Worm (Caenorhabditis elegans) whole organism, young adult: ENCODE data around the gene srh-18.

ENCODE experiments used
- C06A6.2 ChIP-seq: fragments of 200-800 bp; sonication (Bioruptor generic); conservative IDR thresholded peaks from 2 replicates; pipeline ENCODE4 v1.3.6; 2022; ENCODE audit warnings: missing genetic modification characterization, missing compliant biosample characterization
- F23B12.7 ChIP-seq: sonication (generic microtip); optimal IDR thresholded peaks from 2 replicates; lab custom pipeline; 2017; ENCODE audit warnings: missing genetic modification characterization, mild to moderate bottlenecking, missing compliant biosample characterization, antibody characterized with exemption, moderate library complexity; ENCODE audit not compliant: insufficient read depth
- F57A8.1 ChIP-seq: fragments of 200-800 bp; sonication (Bioruptor generic); optimal IDR thresholded peaks from 2 replicates; lab custom pipeline; 2018; ENCODE audit warnings: mild to moderate bottlenecking, missing genetic modification characterization, moderate library complexity, missing compliant biosample characterization
- K12H6.12 ChIP-seq: fragments of 200-800 bp; sonication (Bioruptor generic); optimal IDR thresholded peaks from 2 replicates; lab custom pipeline; 2018; ENCODE audit warnings: mild to moderate bottlenecking, missing genetic modification characterization, missing compliant biosample characterization
- T07F8.4 ChIP-seq: sonication (generic microtip); optimal IDR thresholded peaks from 2 replicates; lab custom pipeline; 2016; ENCODE audit warnings: mild to moderate bottlenecking, missing genetic modification characterization, moderate library complexity, missing compliant biosample characterization
- Y56A3A.18 ChIP-seq: fragments of 200-800 bp; sonication (Bioruptor generic); IDR thresholded peaks from 2 replicates; pipeline ENCODE4 v1.3.6; 2022; ENCODE audit warnings: missing genetic modification reagents, missing genetic modification characterization, missing compliant biosample characterization
- ZK185.1 ChIP-seq: sonication (generic microtip); optimal IDR thresholded peaks from 2 replicates; lab custom pipeline; 2016; ENCODE audit warnings: mild to moderate bottlenecking, missing genetic modification characterization, missing compliant biosample characterization; ENCODE audit not compliant: poor library complexity, severe bottlenecking
- atf-7 ChIP-seq: sonication (generic microtip); optimal IDR thresholded peaks from 2 replicates; lab custom pipeline; 2017; ENCODE audit warnings: mild to moderate bottlenecking, missing genetic modification characterization, missing compliant biosample characterization
- athp-1 ChIP-seq: sonication (generic microtip); optimal IDR thresholded peaks from 2 replicates; lab custom pipeline; 2017; ENCODE audit warnings: mild to moderate bottlenecking, missing genetic modification characterization, missing compliant biosample characterization
- bed-2 ChIP-seq: fragments of 200-800 bp; sonication (Bioruptor generic); IDR thresholded peaks from 2 replicates; pipeline ENCODE4 v1.3.6; 2022; ENCODE audit warnings: missing genetic modification reagents, missing genetic modification characterization, missing compliant biosample characterization
- cebp-2 ChIP-seq: fragments of 200-800 bp; sonication (Bioruptor generic); IDR thresholded peaks from 2 replicates; pipeline ENCODE4 v1.3.6; 2022; ENCODE audit warnings: missing genetic modification characterization, missing compliant biosample characterization
- ceh-100 ChIP-seq: fragments of 200-800 bp; sonication (Bioruptor generic); IDR thresholded peaks from 2 replicates; pipeline ENCODE4 v1.3.6; 2022; ENCODE audit warnings: missing genetic modification reagents, missing genetic modification characterization, missing compliant biosample characterization
- fkh-3 ChIP-seq: sonication (generic microtip); optimal IDR thresholded peaks from 2 replicates; lab custom pipeline; 2016; ENCODE audit warnings: mild to moderate bottlenecking, missing genetic modification characterization, missing compliant biosample characterization
- hrde-1 ChIP-seq: sonication (generic microtip); optimal IDR thresholded peaks from 2 replicates; lab custom pipeline; 2016; ENCODE audit warnings: missing genetic modification characterization, mild to moderate bottlenecking, missing compliant biosample characterization, moderate library complexity, missing genotype, missing genetic modification reagents, borderline replicate concordance
- lin-26 ChIP-seq: fragments of 200-800 bp; sonication (Bioruptor generic); IDR thresholded peaks from 2 replicates; pipeline ENCODE4 v1.3.6; 2022; ENCODE audit warnings: missing genetic modification reagents, missing genetic modification characterization, missing compliant biosample characterization
- lsy-27 ChIP-seq: sonication (generic microtip); optimal IDR thresholded peaks from 2 replicates; lab custom pipeline; 2017; ENCODE audit warnings: missing genetic modification characterization, mild to moderate bottlenecking, missing compliant biosample characterization, antibody characterized with exemption, missing genotype, borderline replicate concordance; ENCODE audit not compliant: insufficient read depth
- madf-3 ChIP-seq: fragments of 200-800 bp; sonication (Bioruptor generic); IDR thresholded peaks from 2 replicates; pipeline ENCODE4 v1.3.6; 2022; ENCODE audit warnings: missing genetic modification reagents, missing genetic modification characterization, missing compliant biosample characterization
- mes-4 ChIP-seq: sonication (generic microtip); optimal IDR thresholded peaks from 2 replicates; lab custom pipeline; 2016; ENCODE audit warnings: missing genotype, missing genetic modification characterization, missing compliant biosample characterization
- nhr-80 ChIP-seq: sonication (generic microtip); optimal IDR thresholded peaks from 2 replicates; lab custom pipeline; 2016; ENCODE audit warnings: missing genetic modification characterization, missing compliant biosample characterization
- repo-1 ChIP-seq: sonication (generic microtip); optimal IDR thresholded peaks from 2 replicates; lab custom pipeline; 2017; ENCODE audit warnings: mild to moderate bottlenecking, missing genetic modification characterization, missing compliant biosample characterization
- sdz-38 ChIP-seq: sonication (generic microtip); optimal IDR thresholded peaks from 2 replicates; lab custom pipeline; 2016; ENCODE audit warnings: missing genotype, missing genetic modification characterization, missing compliant biosample characterization
- somi-1 ChIP-seq: fragments of 200-800 bp; sonication (Bioruptor generic); optimal IDR thresholded peaks from 2 replicates; lab custom pipeline; 2018; ENCODE audit warnings: mild to moderate bottlenecking, missing genetic modification characterization, missing compliant biosample characterization
- sptf-2 ChIP-seq: fragments of 200-800 bp; sonication (Bioruptor generic); optimal IDR thresholded peaks from 2 replicates; lab custom pipeline; 2018; ENCODE audit warnings: mild to moderate bottlenecking, missing genetic modification characterization, missing compliant biosample characterization
- tlf-1 ChIP-seq: fragments of 200-800 bp; sonication (Bioruptor generic); optimal IDR thresholded peaks from 2 replicates; lab custom pipeline; 2018; ENCODE audit warnings: mild to moderate bottlenecking, missing genetic modification characterization, missing compliant biosample characterization
- ztf-26 ChIP-seq: sonication (generic microtip); optimal IDR thresholded peaks from 2 replicates; lab custom pipeline; 2017; ENCODE audit warnings: missing genetic modification characterization, missing compliant biosample characterization
- ztf-6 ChIP-seq: fragments of 200-800 bp; sonication (Bioruptor generic); IDR thresholded peaks from 2 replicates; pipeline ENCODE4 v1.3.6; 2022; ENCODE audit warnings: missing genetic modification reagents, missing genetic modification characterization, missing compliant biosample characterization

The srh-18 gene

ce11 chrV:13369663-13370062 lies 51.4 kb downstream of the srh-18 start:
- TF ChIP-seq repo-1 (tag; lab: Kevin White, UChicago) (no peak), Y56A3A.18 (GFP tag; lab: Robert Waterston, UW) (no peak), cebp-2 (GFP tag; lab: Robert Waterston, UW) (0 out of 2 replicates have a peak, but pooled peaks have one; percentile 36), lsy-27 (tag; lab: Kevin White, UChicago) (no peak), nhr-80 (peak; percentile 87), atf-7 (tag; lab: Kevin White, UChicago) (no peak), lin-26 (GFP tag; lab: Robert Waterston, UW) (no peak), ZK185.1 (tag; lab: Kevin White, UChicago) (peak; percentile 29), bed-2 (no peak), athp-1 (tag; lab: Kevin White, UChicago) (no peak), K12H6.12 (tag; lab: Kevin White, UChicago) (no peak), tlf-1 (GFP tag; lab: Kevin White, UChicago) (peak; percentile 19), mes-4 (tag; lab: Kevin White, UChicago) (no peak), sptf-2 (GFP tag; lab: Kevin White, UChicago) (no peak), C06A6.2 (GFP tag; lab: Robert Waterston, UW) (0 out of 2 replicates have a peak, but pooled peaks have one; percentile 25), fkh-3 (tag; lab: Kevin White, UChicago) (no peak), madf-3 (GFP tag; lab: Robert Waterston, UW) (no peak), ceh-100 (GFP tag; lab: Robert Waterston, UW) (no peak), hrde-1 (tag; lab: Kevin White, UChicago) (no peak), sdz-38 (tag; lab: Kevin White, UChicago) (no peak), F57A8.1 (GFP tag; lab: Kevin White, UChicago) (no peak), T07F8.4 (tag; lab: Kevin White, UChicago) (no peak), ztf-26 (tag; lab: Kevin White, UChicago) (no peak), F23B12.7 (tag; lab: Kevin White, UChicago) (no peak), somi-1 (no peak), ztf-6 (GFP tag; lab: Robert Waterston, UW) (no peak)
